Worm (Caenorhabditis elegans): Measurements from ENCODE around the gene R07A4.3.

- TF ChIP-seq C06A6.2 (GFP tag; conservative IDR thresholded peaks at IDR 0.05) (no peak), F10E7.11 (tag; optimal IDR thresholded peaks at IDR 0.05) (no peak), ama-1 (optimal IDR thresholded peaks at IDR 0.05) (no peak), ama-1 (GFP tag; optimal IDR thresholded peaks at IDR 0.05) (no peak), unc-62 (GFP tag; optimal IDR thresholded peaks at IDR 0.05) (no peak), snpc-1.3 (tag; optimal IDR thresholded peaks at IDR 0.05; ENCODE audit: insufficient read depth) (no peak), egl-44 (GFP tag; IDR thresholded peaks at IDR 0.05) (no peak), chd-7 (tag; optimal IDR thresholded peaks at IDR 0.05) (no peak)
Measured at ce11 chrX:10717019-10717418, 36.5 kb upstream of the R07A4.3 start, which contains the start of gene T01C1.4.
